Fruit fly (Drosophila melanogaster) whole organism, prepupa: ENCODE results near the gene Cyp4g15.

ENCODE experiments used
- Blimp-1 ChIP-seq: fragments of 200-800 bp; sonication (Bioruptor generic); optimal IDR thresholded peaks from 3 replicates; lab custom pipeline; 2017; ENCODE audit warnings: missing biosample characterization, missing genetic modification characterization, mild to moderate bottlenecking, moderate library complexity, missing genetic modification reagents
- CG10631 ChIP-seq: fragments of 200-800 bp; sonication (Bioruptor generic); optimal IDR thresholded peaks from 2 replicates; lab custom pipeline; 2016; ENCODE audit warnings: missing biosample characterization, missing genetic modification characterization
- CG11762 ChIP-seq: fragments of 200-800 bp; sonication (Bioruptor generic); optimal IDR thresholded peaks from 3 replicates; lab custom pipeline; 2016; ENCODE audit warnings: missing biosample characterization, missing genetic modification characterization; ENCODE audit not compliant: insufficient read depth
- CG11902 ChIP-seq: fragments of 200-800 bp; sonication (Bioruptor generic); optimal IDR thresholded peaks from 3 replicates; lab custom pipeline; 2016; ENCODE audit warnings: missing biosample characterization, missing genetic modification characterization
- CG15336 ChIP-seq: fragments of 200-800 bp; sonication (Bioruptor generic); IDR thresholded peaks from 2 replicates; pipeline ENCODE4 v1.3.6; 2022; ENCODE audit warnings: missing biosample characterization, missing genetic modification characterization
- CG1621 ChIP-seq: fragments of 200-800 bp; sonication (Bioruptor generic); optimal IDR thresholded peaks from 3 replicates; lab custom pipeline; 2018; ENCODE audit warnings: missing biosample characterization, mild to moderate bottlenecking, missing genetic modification characterization
- CG16779 ChIP-seq: fragments of 200-800 bp; sonication (Bioruptor generic); optimal IDR thresholded peaks from 3 replicates; lab custom pipeline; 2017; ENCODE audit warnings: missing biosample characterization, mild to moderate bottlenecking, missing genetic modification characterization
- CG32006 ChIP-seq: fragments of 200-800 bp; sonication (Bioruptor generic); optimal IDR thresholded peaks from 3 replicates; lab custom pipeline; 2017; ENCODE audit warnings: missing biosample characterization, mild to moderate bottlenecking, missing genetic modification characterization
- CG3919 ChIP-seq: fragments of 200-800 bp; sonication (Bioruptor generic); optimal IDR thresholded peaks from 3 replicates; lab custom pipeline; 2016; ENCODE audit warnings: missing biosample characterization, missing genetic modification characterization
- CG6163 ChIP-seq: fragments of 200-800 bp; sonication (Bioruptor generic); IDR thresholded peaks from 3 replicates; pipeline ENCODE4 v1.3.6; 2022; ENCODE audit warnings: missing biosample characterization, missing genetic modification characterization
- CG6276 ChIP-seq: fragments of 200-800 bp; sonication (Bioruptor generic); optimal IDR thresholded peaks from 2 replicates; lab custom pipeline; 2017; ENCODE audit warnings: missing biosample characterization, mild to moderate bottlenecking, missing genetic modification characterization
- CG6792 ChIP-seq: fragments of 200-800 bp; sonication (Bioruptor generic); optimal IDR thresholded peaks from 3 replicates; lab custom pipeline; 2016; ENCODE audit warnings: missing biosample characterization, missing genetic modification characterization
- CG6808 ChIP-seq: fragments of 200-800 bp; sonication (Bioruptor generic); optimal IDR thresholded peaks from 3 replicates; lab custom pipeline; 2017; ENCODE audit warnings: missing biosample characterization, missing genetic modification characterization, mild to moderate bottlenecking, moderate library complexity, missing genetic modification reagents
- CG6854 ChIP-seq: fragments of 200-800 bp; sonication (Bioruptor generic); optimal IDR thresholded peaks from 2 replicates; lab custom pipeline; 2017; ENCODE audit warnings: missing biosample characterization, mild to moderate bottlenecking, missing genetic modification characterization
- CG7368 ChIP-seq: fragments of 200-800 bp; sonication (Bioruptor generic); optimal IDR thresholded peaks from 3 replicates; lab custom pipeline; 2016; ENCODE audit warnings: missing biosample characterization, missing genetic modification characterization
- CG8632 ChIP-seq: fragments of 200-800 bp; sonication (Bioruptor generic); optimal IDR thresholded peaks from 3 replicates; lab custom pipeline; 2016; ENCODE audit warnings: missing biosample characterization, missing genetic modification characterization
- CG9139 ChIP-seq: fragments of 200-800 bp; sonication (Bioruptor generic); optimal IDR thresholded peaks from 3 replicates; lab custom pipeline; 2017; ENCODE audit warnings: missing biosample characterization, mild to moderate bottlenecking, missing genetic modification characterization
- Eip75B ChIP-seq: fragments of 200-800 bp; sonication (Bioruptor generic); optimal IDR thresholded peaks from 3 replicates; lab custom pipeline; 2016; ENCODE audit warnings: missing biosample characterization, missing genetic modification characterization
- Eip78C ChIP-seq: fragments of 200-800 bp; sonication (Bioruptor generic); peaks from one replicate; lab custom pipeline; 2016; ENCODE audit warnings: missing biosample characterization, missing genetic modification characterization
- Eip93F ChIP-seq: fragments of 200-800 bp; sonication (Bioruptor generic); optimal IDR thresholded peaks from 2 replicates; lab custom pipeline; 2016; ENCODE audit warnings: missing biosample characterization, mild to moderate bottlenecking, missing genetic modification characterization
- Ets96B ChIP-seq: fragments of 200-800 bp; optimal IDR thresholded peaks from 2 replicates; lab custom pipeline; 2019; ENCODE audit warnings: missing biosample characterization, mild to moderate bottlenecking, missing genetic modification characterization, moderate library complexity
- Hr38 ChIP-seq: sonication (Bioruptor generic); optimal IDR thresholded peaks from 2 replicates; lab custom pipeline; 2016; ENCODE audit warnings: missing biosample characterization, missing genetic modification characterization
- Hr39 ChIP-seq: fragments of 200-800 bp; sonication (Bioruptor generic); optimal IDR thresholded peaks from 2 replicates; lab custom pipeline; 2016; ENCODE audit warnings: missing biosample characterization, missing genetic modification characterization
- Hr4 ChIP-seq: fragments of 200-800 bp; sonication (Bioruptor generic); optimal IDR thresholded peaks from 3 replicates; lab custom pipeline; 2016; ENCODE audit warnings: missing biosample characterization, missing genetic modification characterization
- Lpt ChIP-seq: fragments of 200-800 bp; sonication (Bioruptor generic); optimal IDR thresholded peaks from 3 replicates; lab custom pipeline; 2016; ENCODE audit warnings: missing biosample characterization, missing genetic modification characterization
- Smox ChIP-seq: fragments of 200-800 bp; sonication (Bioruptor generic); optimal IDR thresholded peaks from 3 replicates; lab custom pipeline; 2016; ENCODE audit warnings: missing biosample characterization, missing genetic modification characterization
- Sox102F ChIP-seq: fragments of 200-800 bp; sonication (Bioruptor generic); optimal IDR thresholded peaks from 2 replicates; lab custom pipeline; 2016; ENCODE audit warnings: missing biosample characterization, mild to moderate bottlenecking, missing genetic modification characterization
- Sox14 ChIP-seq: fragments of 200-800 bp; sonication (Bioruptor generic); optimal IDR thresholded peaks from 3 replicates; lab custom pipeline; 2016; ENCODE audit warnings: missing biosample characterization, missing genetic modification characterization
- Sox15 ChIP-seq: fragments of 200-800 bp; sonication (Bioruptor generic); optimal IDR thresholded peaks from 3 replicates; lab custom pipeline; 2016; ENCODE audit warnings: missing biosample characterization, missing genetic modification characterization
- achi ChIP-seq: fragments of 200-800 bp; sonication (Bioruptor generic); optimal IDR thresholded peaks from 3 replicates; lab custom pipeline; 2016; ENCODE audit warnings: missing biosample characterization, missing genetic modification characterization
- acj6 ChIP-seq: fragments of 200-800 bp; sonication (Bioruptor generic); optimal IDR thresholded peaks from 3 replicates; lab custom pipeline; 2016; ENCODE audit warnings: missing biosample characterization, missing genetic modification characterization
- dac ChIP-seq: fragments of 200-800 bp; sonication (Bioruptor generic); optimal IDR thresholded peaks from 2 replicates; lab custom pipeline; 2017; ENCODE audit warnings: missing biosample characterization, mild to moderate bottlenecking, missing genetic modification characterization
- dsx ChIP-seq: fragments of 200-800 bp; optimal IDR thresholded peaks from 3 replicates; lab custom pipeline; 2019; ENCODE audit warnings: missing biosample characterization, mild to moderate bottlenecking, missing genetic modification characterization, moderate library complexity; ENCODE audit not compliant: poor library complexity, severe bottlenecking
- eg ChIP-seq: fragments of 200-800 bp; sonication (Bioruptor generic); IDR thresholded peaks from 3 replicates; pipeline ENCODE4 v1.3.6; 2022; ENCODE audit warnings: missing biosample characterization, missing genetic modification characterization
- fkh ChIP-seq: fragments of 200-800 bp; sonication (Bioruptor generic); optimal IDR thresholded peaks from 3 replicates; lab custom pipeline; 2017; ENCODE audit warnings: missing biosample characterization, mild to moderate bottlenecking, missing genetic modification characterization, moderate library complexity
- pdm3 ChIP-seq: fragments of 200-800 bp; sonication (Bioruptor generic); optimal IDR thresholded peaks from 3 replicates; lab custom pipeline; 2016; ENCODE audit warnings: missing biosample characterization, missing genetic modification characterization
- spab ChIP-seq: fragments of 200-800 bp; sonication (Bioruptor generic); optimal IDR thresholded peaks from 2 replicates; lab custom pipeline; 2017; ENCODE audit warnings: missing biosample characterization, mild to moderate bottlenecking, missing genetic modification characterization, missing genetic modification reagents
- ss ChIP-seq, 2 experiments: fragments of 200-800 bp; sonication (Bioruptor generic); optimal IDR thresholded peaks; 2 replicates in 1 of 2; 3 replicates in 1 of 2; lab custom pipeline; 2017 to 2018; ENCODE audit warnings: mild to moderate bottlenecking in 2 of 2, missing biosample characterization in 2 of 2, missing genetic modification characterization in 2 of 2, moderate library complexity in 1 of 2
- topi ChIP-seq: fragments of 200-800 bp; sonication (Bioruptor generic); optimal IDR thresholded peaks from 3 replicates; lab custom pipeline; 2016; ENCODE audit warnings: missing biosample characterization, missing genetic modification characterization
- vri ChIP-seq: fragments of 200-800 bp; sonication (Bioruptor generic); optimal IDR thresholded peaks from 3 replicates; lab custom pipeline; 2016; ENCODE audit warnings: missing biosample characterization, mild to moderate bottlenecking, missing genetic modification characterization

The Cyp4g15 gene

DNA sequence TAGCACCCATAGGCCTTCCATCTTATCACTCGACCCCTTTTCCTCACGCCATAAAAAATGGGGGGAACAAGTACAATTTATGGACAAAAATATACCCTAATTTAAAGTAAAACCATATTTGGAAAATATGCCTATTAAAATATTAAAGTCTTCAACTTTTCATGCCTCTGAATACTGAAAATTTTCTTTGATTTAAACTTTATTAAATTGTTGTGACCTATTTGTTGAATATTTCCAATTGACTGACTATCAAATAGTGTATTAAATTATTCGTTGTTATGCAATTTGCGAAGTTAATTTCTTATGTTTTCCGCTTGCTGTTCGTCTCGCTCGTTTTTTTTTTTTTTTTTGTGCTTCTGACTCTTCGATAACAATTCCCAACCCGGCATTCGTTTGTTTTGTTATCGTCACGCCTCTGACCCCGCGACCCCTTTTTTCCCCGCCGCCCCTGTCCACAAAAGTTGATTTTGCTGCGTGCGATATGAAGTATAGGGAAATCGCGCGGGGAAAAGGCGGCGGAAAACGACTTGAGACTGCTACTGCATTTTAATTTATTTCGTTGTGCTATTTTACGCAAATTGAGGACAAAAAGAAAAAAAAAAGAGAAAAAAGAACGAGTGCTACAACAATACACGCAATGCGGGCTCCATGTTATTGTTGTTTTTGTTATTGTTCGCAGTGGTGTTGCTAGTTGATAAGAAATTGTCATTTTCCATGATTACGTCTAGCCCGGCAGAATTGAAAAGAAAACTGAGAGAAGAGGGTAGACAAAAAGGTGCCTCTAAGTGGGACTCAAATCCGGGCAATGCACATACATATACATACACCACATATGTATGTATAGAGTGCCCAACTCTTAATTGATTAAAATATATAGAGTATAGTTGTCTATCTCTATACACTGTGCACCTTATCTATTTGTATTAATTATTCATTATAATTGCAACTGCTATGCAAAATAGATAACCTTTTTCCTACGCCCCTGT is 45.0 kb downstream of the Cyp4g15 start (continued):
- peak; percentile 45; the same call in 1 of the 3 replicates for TF ChIP-seq CG6163 (GFP tag; lab: Robert Waterston, UW)
- TF ChIP-seq Sox15 = no peak
- no peak for TF ChIP-seq Blimp-1 (GFP tag; lab: Kevin White, UChicago)
- no peak for TF ChIP-seq Sox102F (GFP tag; lab: Kevin White, UChicago)
- no peak for TF ChIP-seq dac (GFP tag; lab: Kevin White, UChicago)
- peak; percentile 83 for TF ChIP-seq Eip78C (GFP tag; lab: Kevin White, UChicago)
- TF ChIP-seq CG10631 (GFP tag; lab: Kevin White, UChicago) = peak; percentile 49
- TF ChIP-seq dsx = peak; percentile 32
- peak; percentile 31 for TF ChIP-seq CG7368 (GFP tag; lab: Kevin White, UChicago)
- TF ChIP-seq Smox (GFP tag; lab: Kevin White, UChicago) = peak; percentile 13
- peak; percentile 59 to 75 for TF ChIP-seq ss (GFP tag; optimal IDR thresholded peaks at IDR 0.05; lab: Kevin White, UChicago)
- peak; percentile 56 for TF ChIP-seq Eip75B (GFP tag; lab: Kevin White, UChicago)
- peak; percentile 26 for TF ChIP-seq CG6808 (GFP tag; lab: Kevin White, UChicago)
- no peak for TF ChIP-seq Hr38 (GFP tag; lab: Kevin White, UChicago)
- peak; percentile 3 for TF ChIP-seq CG1621 (tag; lab: Kevin White, UChicago)
- no peak for TF ChIP-seq Lpt (GFP tag; lab: Kevin White, UChicago)
- peak; percentile 14 for TF ChIP-seq spab (GFP tag; lab: Kevin White, UChicago)
- peak; percentile 52 for TF ChIP-seq Ets96B (tag; lab: Kevin White, UChicago)
- TF ChIP-seq CG11902 (GFP tag; lab: Kevin White, UChicago) = no peak
- TF ChIP-seq vri = no peak
- peak; percentile 50 for TF ChIP-seq CG3919 (GFP tag; lab: Kevin White, UChicago)
- TF ChIP-seq Hr4 (GFP tag; lab: Kevin White, UChicago) = peak; percentile 35
- TF ChIP-seq achi = peak; percentile 20
- peak; percentile 49 for TF ChIP-seq CG6792 (GFP tag; lab: Kevin White, UChicago)
- peak; percentile 20 for TF ChIP-seq Hr39
- no peak for TF ChIP-seq CG9139 (GFP tag; lab: Kevin White, UChicago)
- no peak for TF ChIP-seq CG6854 (GFP tag; lab: Kevin White, UChicago)
- TF ChIP-seq eg = peak; percentile 68; the same call in 2 of the 3 replicates
- peak; percentile 50 for TF ChIP-seq CG16779 (tag; lab: Kevin White, UChicago)
- peak; percentile 65 for TF ChIP-seq acj6 (GFP tag; lab: Kevin White, UChicago)
- peak; percentile 60 for TF ChIP-seq pdm3 (GFP tag; lab: Kevin White, UChicago)
- TF ChIP-seq CG32006 (GFP tag; lab: Kevin White, UChicago) = peak; percentile 66
- no peak for TF ChIP-seq Eip93F (GFP tag; lab: Kevin White, UChicago)
- peak; percentile 32 for TF ChIP-seq CG11762
- TF ChIP-seq CG8632 (GFP tag; lab: Kevin White, UChicago) = peak; percentile 55
- TF ChIP-seq Sox14 (GFP tag; lab: Kevin White, UChicago) = peak; percentile 42
- no peak for TF ChIP-seq fkh
- peak; percentile 68 for TF ChIP-seq CG15336 (GFP tag; lab: Robert Waterston, UW)

DNA sequence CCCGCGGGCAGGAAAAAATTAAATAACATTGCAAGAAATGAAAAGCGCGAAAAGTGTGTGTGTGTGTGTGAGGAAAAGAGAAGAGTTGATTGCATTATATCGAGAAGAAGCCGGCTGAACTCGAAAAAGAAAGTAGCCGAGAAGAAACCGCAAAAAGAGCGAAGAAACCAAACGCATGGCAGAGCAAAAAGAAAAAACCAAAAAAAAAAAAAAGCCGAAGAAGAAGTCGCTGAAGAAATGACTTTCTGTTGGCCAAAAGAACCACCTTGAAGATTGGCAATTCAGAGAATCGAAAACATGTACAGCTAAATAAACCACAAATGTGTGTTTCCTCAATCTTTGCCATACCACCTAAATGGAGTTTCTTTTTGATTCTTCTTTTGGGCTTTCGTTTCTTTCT is 47.1 kb downstream of the Cyp4g15 start:
- TF ChIP-seq Eip78C (GFP tag; lab: Kevin White, UChicago) (peak; percentile 69), topi (GFP tag; lab: Kevin White, UChicago) (no peak), CG6854 (GFP tag; lab: Kevin White, UChicago) (peak; percentile 5), Blimp-1 (GFP tag; lab: Kevin White, UChicago) (peak; percentile 72), CG6276 (GFP tag; lab: Kevin White, UChicago) (peak; percentile 20), eg (no peak)
